Fruit fly (Drosophila melanogaster): Measurements from ENCODE around the gene hid.

Gene hid

dm6 chr3L:18192858-18193478 lies 7.5 kb upstream of the hid start (continued):
- TF ChIP-seq CG13123 (GFP tag; optimal IDR thresholded peaks at IDR 0.05) (peak; percentile 22), CG1832 (GFP tag; optimal IDR thresholded peaks at IDR 0.05) (peak; percentile 3), kni (GFP tag; optimal IDR thresholded peaks at IDR 0.05) (peak; percentile 50), Lim3 (GFP tag; IDR thresholded peaks at IDR 0.05) (no peak), CG3281 (GFP tag; optimal IDR thresholded peaks at IDR 0.05) (peak; percentile 71), Mrtf (GFP tag; IDR thresholded peaks at IDR 0.05) (peak; percentile 47; the same call in 1 of the 3 replicates), Hr51 (GFP tag; optimal IDR thresholded peaks at IDR 0.05) (peak in 1 of 2 experiments; percentile 80), YL-1 (GFP tag; optimal IDR thresholded peaks at IDR 0.05) (no peak), Sry-δ (GFP tag; optimal IDR thresholded peaks at IDR 0.05) (no peak), Dll (GFP tag; IDR thresholded peaks at IDR 0.05; ENCODE audit: partially characterized antibody) (no peak), vfl (GFP tag; optimal IDR thresholded peaks at IDR 0.05) (no peak), maf-S (GFP tag; optimal IDR thresholded peaks at IDR 0.05) (no peak), HmgD (GFP tag; optimal IDR thresholded peaks at IDR 0.05) (no peak), CoRest (tag; optimal IDR thresholded peaks at IDR 0.05) (peak; percentile 89), ara (GFP tag; IDR thresholded peaks at IDR 0.05) (peak; percentile 50), CG14050 (GFP tag; IDR thresholded peaks at IDR 0.05) (no peak), Ssrp (tag; optimal IDR thresholded peaks at IDR 0.05) (peak; percentile 90), Pdp1 (GFP tag; optimal IDR thresholded peaks at IDR 0.05) (peak; percentile 3 to 32), crol (GFP tag; IDR thresholded peaks at IDR 0.05) (peak; percentile 72), Sox100B (GFP tag; optimal IDR thresholded peaks at IDR 0.05) (peak; percentile 82), Sox102F (GFP tag; optimal IDR thresholded peaks at IDR 0.05) (peak; percentile 79), CG12236 (GFP tag; optimal IDR thresholded peaks at IDR 0.05) (no peak), usp (GFP tag; optimal IDR thresholded peaks at IDR 0.05) (no peak), dati (GFP tag; IDR thresholded peaks at IDR 0.05) (no peak), Ets65A (GFP tag) (no peak), CG2120 (GFP tag; optimal IDR thresholded peaks at IDR 0.05) (peak; percentile 19), CG16813 (GFP tag; IDR thresholded peaks at IDR 0.05; ENCODE audit: partially characterized antibody) (no peak), CG2129 (GFP tag; IDR thresholded peaks at IDR 0.05; ENCODE audit: partially characterized antibody) (no peak), CHES-1-like (GFP tag; optimal IDR thresholded peaks at IDR 0.05) (no peak), Deaf1 (tag; optimal IDR thresholded peaks at IDR 0.05) (peak; percentile 57), Dek (tag; optimal IDR thresholded peaks at IDR 0.05) (peak; percentile 53), CG1024 (GFP tag; IDR thresholded peaks at IDR 0.05) (0 out of 2 replicates have a peak, but pooled peaks have one; percentile 30), Dbx (GFP tag; IDR thresholded peaks at IDR 0.05) (peak; percentile 60; the same call in 1 of the 3 replicates), CG8388 (GFP tag; optimal IDR thresholded peaks at IDR 0.05) (peak; percentile 82), danr (GFP tag; IDR thresholded peaks at IDR 0.05) (peak; percentile 32; the same call in 1 of the 2 replicates), wdn (GFP tag; IDR thresholded peaks at IDR 0.05) (0 out of 2 replicates have a peak, but pooled peaks have one; percentile 33), bcd (GFP tag; optimal IDR thresholded peaks at IDR 0.05) (peak; percentile 79), stc (GFP tag; IDR thresholded peaks at IDR 0.05) (peak; percentile 59), CG11247 (GFP tag; IDR thresholded peaks at IDR 0.05) (peak; percentile 41; the same call in 1 of the 2 replicates), CG7928 (GFP tag; optimal IDR thresholded peaks at IDR 0.05) (no peak), exex (tag; optimal IDR thresholded peaks at IDR 0.05) (no peak), chm (GFP tag; IDR thresholded peaks at IDR 0.05) (no peak), Kr (GFP tag; optimal IDR thresholded peaks at IDR 0.05) (no peak), CG7372 (GFP tag; IDR thresholded peaks at IDR 0.05) (no peak; the same call in 1 of the 2 replicates), CG15601 (tag; optimal IDR thresholded peaks at IDR 0.05) (peak; percentile 86), gfzf (GFP tag; optimal IDR thresholded peaks at IDR 0.05) (no peak), dan (GFP tag; IDR thresholded peaks at IDR 0.05) (no peak), yki (optimal IDR thresholded peaks at IDR 0.05) (no peak), knrl (GFP tag; IDR thresholded peaks at IDR 0.05; ENCODE audit: partially characterized antibody) (no peak), Abd-B (GFP tag; optimal IDR thresholded peaks at IDR 0.05) (peak; percentile 84)

Measured in whole organism, embryonic.